Worm (Caenorhabditis elegans) whole organism, late embryonic: ENCODE measurements around the gene E04F6.8.

Experiments
- C08G9.2 ChIP-seq: sonication (generic microtip); optimal IDR thresholded peaks from 2 replicates; lab custom pipeline; 2016; ENCODE audit warnings: mild to moderate bottlenecking, missing genetic modification characterization, moderate library complexity, missing compliant biosample characterization
- C38D4.7 ChIP-seq: fragments of 200-800 bp; sonication (Bioruptor generic); optimal IDR thresholded peaks from 2 replicates; lab custom pipeline; 2018; ENCODE audit warnings: mild to moderate bottlenecking, missing genetic modification characterization, moderate library complexity, missing compliant biosample characterization
- F13H6.1 ChIP-seq: sonication (generic microtip); optimal IDR thresholded peaks from 2 replicates; lab custom pipeline; 2016; ENCODE audit warnings: missing genetic modification characterization, missing compliant biosample characterization
- K02D7.2 ChIP-seq: sonication (generic microtip); optimal IDR thresholded peaks from 2 replicates; lab custom pipeline; 2017; ENCODE audit warnings: mild to moderate bottlenecking, missing genetic modification characterization, missing compliant biosample characterization
- K09A11.1 ChIP-seq: sonication (generic microtip); optimal IDR thresholded peaks from 2 replicates; lab custom pipeline; 2017; ENCODE audit warnings: antibody characterized with exemption, mild to moderate bottlenecking, missing genetic modification characterization, missing compliant biosample characterization; ENCODE audit not compliant: insufficient read depth
- T23F11.4 ChIP-seq: fragments of 200-800 bp; sonication (Bioruptor generic); optimal IDR thresholded peaks from 2 replicates; lab custom pipeline; 2018; ENCODE audit warnings: mild to moderate bottlenecking, missing genetic modification characterization, missing compliant biosample characterization
- ahr-1 ChIP-seq: sonication (generic microtip); optimal IDR thresholded peaks from 2 replicates; lab custom pipeline; 2016; ENCODE audit warnings: missing genetic modification characterization, missing compliant biosample characterization
- ceh-18 ChIP-seq: sonication (generic microtip); optimal IDR thresholded peaks from 2 replicates; lab custom pipeline; 2016; ENCODE audit warnings: missing genetic modification characterization, missing compliant biosample characterization
- ceh-19 ChIP-seq: fragments of 200-800 bp; sonication (Bioruptor generic); optimal IDR thresholded peaks from 2 replicates; lab custom pipeline; 2018; ENCODE audit warnings: mild to moderate bottlenecking, missing genetic modification characterization, missing compliant biosample characterization
- ceh-2 ChIP-seq: sonication (generic microtip); optimal IDR thresholded peaks from 2 replicates; lab custom pipeline; 2016; ENCODE audit warnings: missing genotype, missing genetic modification characterization, missing compliant biosample characterization
- ceh-30 ChIP-seq: fragments of 150-350 bp; optimal IDR thresholded peaks from 2 replicates; lab custom pipeline; 2014; ENCODE audit warnings: missing biosample characterization, missing genetic modification characterization
- ceh-31 ChIP-seq: sonication (generic microtip); optimal IDR thresholded peaks from 2 replicates; lab custom pipeline; 2016; ENCODE audit warnings: missing genetic modification characterization, missing compliant biosample characterization
- ceh-45 ChIP-seq: fragments of 200-800 bp; sonication (Bioruptor generic); IDR thresholded peaks from 2 replicates; pipeline ENCODE4 v1.3.6; 2022; ENCODE audit warnings: missing genetic modification reagents, missing genetic modification characterization, missing compliant biosample characterization
- ceh-6 ChIP-seq: fragments of 200-800 bp; sonication (Bioruptor generic); optimal IDR thresholded peaks from 2 replicates; lab custom pipeline; 2018; ENCODE audit warnings: mild to moderate bottlenecking, missing genetic modification characterization, missing compliant biosample characterization
- ceh-9 ChIP-seq: sonication (generic microtip); optimal IDR thresholded peaks from 2 replicates; lab custom pipeline; 2016; ENCODE audit warnings: mild to moderate bottlenecking, missing genetic modification characterization, inconsistent platforms, missing compliant biosample characterization
- che-1 ChIP-seq: sonication (generic microtip); optimal IDR thresholded peaks from 2 replicates; lab custom pipeline; 2016; ENCODE audit warnings: mild to moderate bottlenecking, missing genetic modification characterization, missing compliant biosample characterization
- dmd-4 ChIP-seq: sonication (generic microtip); optimal IDR thresholded peaks from 2 replicates; lab custom pipeline; 2016; ENCODE audit warnings: borderline replicate concordance, missing genetic modification characterization, missing compliant biosample characterization
- dve-1 ChIP-seq: sonication (generic microtip); optimal IDR thresholded peaks from 2 replicates; lab custom pipeline; 2017; ENCODE audit warnings: antibody characterized with exemption, mild to moderate bottlenecking, missing genetic modification characterization, missing compliant biosample characterization
- elt-2 ChIP-seq: sonication (generic microtip); optimal IDR thresholded peaks from 2 replicates; lab custom pipeline; 2016; ENCODE audit warnings: missing genetic modification reagents, missing genetic modification characterization, missing compliant biosample characterization
- elt-4 ChIP-seq: sonication (generic microtip); optimal IDR thresholded peaks from 2 replicates; lab custom pipeline; 2016; ENCODE audit warnings: missing genetic modification characterization, missing compliant biosample characterization
- ets-4 ChIP-seq: sonication (generic microtip); optimal IDR thresholded peaks from 2 replicates; lab custom pipeline; 2016; ENCODE audit warnings: missing genetic modification characterization, missing compliant biosample characterization
- fax-1 ChIP-seq: sonication (generic microtip); optimal IDR thresholded peaks from 2 replicates; lab custom pipeline; 2016; ENCODE audit warnings: missing genotype, missing genetic modification characterization, missing compliant biosample characterization
- fkh-6 ChIP-seq: sonication (generic microtip); optimal IDR thresholded peaks from 2 replicates; lab custom pipeline; 2016; ENCODE audit warnings: missing genetic modification characterization, missing compliant biosample characterization
- hlh-15 ChIP-seq: sonication (generic microtip); optimal IDR thresholded peaks from 2 replicates; lab custom pipeline; 2016; ENCODE audit warnings: missing genetic modification characterization, missing compliant biosample characterization
- hlh-30 ChIP-seq: sonication (generic microtip); optimal IDR thresholded peaks from 2 replicates; lab custom pipeline; 2017; ENCODE audit warnings: antibody characterized with exemption, missing genetic modification characterization, missing compliant biosample characterization; ENCODE audit not compliant: insufficient read depth
- hlh-6 ChIP-seq: sonication (generic microtip); optimal IDR thresholded peaks from 2 replicates; lab custom pipeline; 2016; ENCODE audit warnings: missing genotype, missing genetic modification characterization, missing compliant biosample characterization
- hlh-8 ChIP-seq: sonication (generic microtip); optimal IDR thresholded peaks from 2 replicates; lab custom pipeline; 2016; ENCODE audit warnings: missing genotype, missing genetic modification characterization, missing compliant biosample characterization
- lim-6 ChIP-seq: sonication (generic microtip); optimal IDR thresholded peaks from 2 replicates; lab custom pipeline; 2016; ENCODE audit warnings: missing genetic modification characterization, missing compliant biosample characterization
- lin-11 ChIP-seq: fragments of 200-800 bp; sonication (Bioruptor generic); optimal IDR thresholded peaks from 2 replicates; lab custom pipeline; 2018; ENCODE audit warnings: mild to moderate bottlenecking, missing genetic modification characterization, missing compliant biosample characterization
- mec-3 ChIP-seq: sonication (generic microtip); optimal IDR thresholded peaks from 2 replicates; lab custom pipeline; 2016; ENCODE audit warnings: borderline replicate concordance, missing genetic modification characterization, missing compliant biosample characterization
- nfya-1 ChIP-seq: sonication (generic microtip); optimal IDR thresholded peaks from 2 replicates; lab custom pipeline; 2017; ENCODE audit warnings: missing genetic modification characterization, mild to moderate bottlenecking, missing compliant biosample characterization, antibody characterized with exemption, moderate library complexity
- nhr-11 ChIP-seq: fragments of 150-350 bp; optimal IDR thresholded peaks from 2 replicates; lab custom pipeline; 2014; ENCODE audit warnings: missing biosample characterization, missing genetic modification characterization
- npax-4 ChIP-seq: sonication (generic microtip); optimal IDR thresholded peaks from 2 replicates; lab custom pipeline; 2016; ENCODE audit warnings: missing genetic modification characterization, missing compliant biosample characterization
- odd-2 ChIP-seq: sonication (generic microtip); optimal IDR thresholded peaks from 2 replicates; lab custom pipeline; 2017; ENCODE audit warnings: antibody characterized with exemption, mild to moderate bottlenecking, missing genetic modification characterization, missing compliant biosample characterization
- pax-1 ChIP-seq: fragments of 150-350 bp; optimal IDR thresholded peaks from 2 replicates; lab custom pipeline; 2014; ENCODE audit warnings: missing biosample characterization, missing genetic modification characterization
- pha-2 ChIP-seq: sonication (generic microtip); optimal IDR thresholded peaks from 2 replicates; lab custom pipeline; 2017; ENCODE audit warnings: mild to moderate bottlenecking, missing genetic modification characterization, missing compliant biosample characterization
- pha-4 ChIP-seq: fragments of 150-350 bp; optimal IDR thresholded peaks from 2 replicates; lab custom pipeline; 2018; ENCODE audit warnings: missing biosample characterization, missing genetic modification reagents, missing genetic modification characterization
- ref-2 ChIP-seq: sonication (generic microtip); optimal IDR thresholded peaks from 2 replicates; lab custom pipeline; 2016; ENCODE audit warnings: missing genetic modification characterization, missing compliant biosample characterization
- rnt-1 ChIP-seq: sonication (generic microtip); optimal IDR thresholded peaks from 2 replicates; lab custom pipeline; 2016; ENCODE audit warnings: missing genetic modification characterization, missing compliant biosample characterization
- sox-2 ChIP-seq: fragments of 200-800 bp; sonication (Bioruptor generic); IDR thresholded peaks from 2 replicates; pipeline ENCODE4 v1.3.6; 2022; ENCODE audit warnings: missing genetic modification reagents, missing genetic modification characterization, missing compliant biosample characterization
- sox-4 ChIP-seq: sonication (generic microtip); optimal IDR thresholded peaks from 2 replicates; lab custom pipeline; 2017; ENCODE audit warnings: mild to moderate bottlenecking, missing genetic modification characterization, inconsistent platforms, missing compliant biosample characterization
- syd-9 ChIP-seq: sonication (generic microtip); optimal IDR thresholded peaks from 2 replicates; lab custom pipeline; 2016; ENCODE audit warnings: mild to moderate bottlenecking, missing genetic modification characterization, moderate library complexity, missing compliant biosample characterization
- tbx-2 ChIP-seq: sonication (generic microtip); optimal IDR thresholded peaks from 2 replicates; lab custom pipeline; 2016; ENCODE audit warnings: missing genetic modification characterization, missing compliant biosample characterization
- tbx-7 ChIP-seq: sonication (generic microtip); optimal IDR thresholded peaks from 2 replicates; lab custom pipeline; 2016; ENCODE audit warnings: missing genotype, missing genetic modification characterization, missing compliant biosample characterization
- unc-86 ChIP-seq: sonication (generic microtip); optimal IDR thresholded peaks from 2 replicates; lab custom pipeline; 2016; ENCODE audit warnings: missing genetic modification characterization, missing compliant biosample characterization
- zip-5 ChIP-seq: sonication (generic microtip); optimal IDR thresholded peaks from 2 replicates; lab custom pipeline; 2016; ENCODE audit warnings: missing genetic modification characterization, missing compliant biosample characterization
- ztf-16 ChIP-seq: sonication (generic microtip); optimal IDR thresholded peaks from 2 replicates; lab custom pipeline; 2017; ENCODE audit warnings: missing genetic modification characterization, missing compliant biosample characterization

Gene E04F6.8

ce11 chrII:7212059-7212458 lies 879 bp upstream of the E04F6.8 start, which contains the start of gene E04F6.9:
TSS of gene E04F6.9 (minus strand) at chrII:7212159.
- TF ChIP-seq hlh-6 (tag; lab: Kevin White, UChicago) = no peak
- no peak for TF ChIP-seq nfya-1 (tag; lab: Kevin White, UChicago)
- no peak for TF ChIP-seq odd-2 (tag; lab: Kevin White, UChicago)
- no peak for TF ChIP-seq ceh-9 (tag; lab: Kevin White, UChicago)
- no peak for TF ChIP-seq ceh-30 (tag; lab: Kevin White, UChicago)
- no peak for TF ChIP-seq rnt-1 (tag; lab: Kevin White, UChicago)
- TF ChIP-seq hlh-8 (tag; lab: Kevin White, UChicago) = no peak
- no peak for TF ChIP-seq sox-4
- no peak for TF ChIP-seq elt-4 (tag; lab: Kevin White, UChicago)
- TF ChIP-seq fkh-6 (tag; lab: Kevin White, UChicago) = no peak
- TF ChIP-seq dmd-4 = no peak
- TF ChIP-seq C38D4.7 = no peak
- TF ChIP-seq ceh-45 (GFP tag; lab: Robert Waterston, UW) = no peak
- no peak for TF ChIP-seq che-1
- TF ChIP-seq ztf-16 (tag; lab: Kevin White, UChicago) = no peak
- no peak for TF ChIP-seq pax-1
- no peak for TF ChIP-seq ceh-19 (GFP tag; lab: Kevin White, UChicago)

- TF ChIP-seq zip-5 (no peak), K09A11.1 (tag; lab: Kevin White, UChicago) (no peak), elt-2 (no peak), lim-6 (tag; lab: Kevin White, UChicago) (no peak), mec-3 (tag; lab: Kevin White, UChicago) (no peak), odd-2 (tag; lab: Kevin White, UChicago) (no peak), dve-1 (tag; lab: Kevin White, UChicago) (no peak), ceh-18 (tag; lab: Kevin White, UChicago) (no peak), ceh-2 (tag; lab: Kevin White, UChicago) (no peak), pha-2 (tag; lab: Kevin White, UChicago) (no peak), syd-9 (tag; lab: Kevin White, UChicago) (no peak), npax-4 (tag; lab: Kevin White, UChicago) (no peak), ceh-45 (GFP tag; lab: Robert Waterston, UW) (no peak), pha-4 (no peak), tbx-2 (tag; lab: Kevin White, UChicago) (no peak), ceh-31 (tag; lab: Kevin White, UChicago) (no peak), T23F11.4 (GFP tag; lab: Kevin White, UChicago) (no peak), ceh-6 (GFP tag; lab: Kevin White, UChicago) (no peak), C08G9.2 (tag; lab: Kevin White, UChicago) (no peak), ref-2 (tag; lab: Kevin White, UChicago) (no peak)
Measured at ce11 chrII:7210187-7210586, 993 bp downstream of the E04F6.8 start, which contains the start of gene E04F6.15. TSS of gene E04F6.15 (minus strand) at chrII:7210287.

- TF ChIP-seq ceh-30 (tag; lab: Kevin White, UChicago) (no peak), ceh-9 (tag; lab: Kevin White, UChicago) (no peak), F13H6.1 (tag; lab: Kevin White, UChicago) (no peak), pha-2 (tag; lab: Kevin White, UChicago) (no peak), ceh-19 (GFP tag; lab: Kevin White, UChicago) (no peak), ahr-1 (tag; lab: Kevin White, UChicago) (no peak), ets-4 (tag; lab: Kevin White, UChicago) (no peak), nhr-11 (tag; lab: Kevin White, UChicago) (no peak), sox-2 (GFP tag; lab: Robert Waterston, UW) (no peak), lin-11 (no peak), hlh-15 (no peak), fax-1 (tag; lab: Kevin White, UChicago) (no peak), mec-3 (tag; lab: Kevin White, UChicago) (no peak), hlh-30 (tag; lab: Kevin White, UChicago) (no peak), che-1 (no peak), unc-86 (no peak), zip-5 (no peak), K02D7.2 (tag; lab: Kevin White, UChicago) (no peak), tbx-7 (no peak), rnt-1 (tag; lab: Kevin White, UChicago) (no peak)
- TF ChIP-seq, all 69 proteins: peak for 0
Measured at ce11 chrII:7208184-7208583, 3.0 kb downstream of the E04F6.8 start, which contains the start of gene dhs-7. TSS of gene dhs-7 (minus strand) at chrII:7208460.
